Worm (Caenorhabditis elegans) whole organism, L2 larva: ENCODE data around the gene zip-6.

Source experiments
- R02D3.7 ChIP-seq: fragments of 150-350 bp; optimal IDR thresholded peaks from 2 replicates; lab custom pipeline; 2014; ENCODE audit warnings: missing biosample characterization, missing genetic modification characterization
- aly-2 ChIP-seq: fragments of 150-350 bp; optimal IDR thresholded peaks from 2 replicates; lab custom pipeline; 2014; ENCODE audit warnings: missing biosample characterization, missing genetic modification characterization
- elt-3 ChIP-seq: sonication (generic microtip); optimal IDR thresholded peaks from 2 replicates; lab custom pipeline; 2017; ENCODE audit warnings: missing biosample characterization, missing genetic modification characterization
- fos-1 ChIP-seq: fragments of 150-350 bp; optimal IDR thresholded peaks from 2 replicates; lab custom pipeline; 2014; ENCODE audit warnings: missing biosample characterization, missing genetic modification characterization
- mdl-1 ChIP-seq, 2 experiments: fragments of 150-350 bp in 1 of 2; sonication (generic microtip) in 1 of 2; optimal IDR thresholded peaks; 2 replicates each; lab custom pipeline; 2017; ENCODE audit warnings: missing biosample characterization in 2 of 2, missing genetic modification characterization in 2 of 2
- nhr-237 ChIP-seq: fragments of 150-350 bp; optimal IDR thresholded peaks from 2 replicates; lab custom pipeline; 2014; ENCODE audit warnings: missing biosample characterization, missing genetic modification characterization
- skn-1 ChIP-seq: sonication (generic microtip); optimal IDR thresholded peaks from 2 replicates; lab custom pipeline; 2017; ENCODE audit warnings: missing biosample characterization, missing genetic modification characterization
- unc-39 ChIP-seq: fragments of 150-350 bp; optimal IDR thresholded peaks from 2 replicates; lab custom pipeline; 2014; ENCODE audit warnings: missing biosample characterization, missing genetic modification characterization

DNA sequence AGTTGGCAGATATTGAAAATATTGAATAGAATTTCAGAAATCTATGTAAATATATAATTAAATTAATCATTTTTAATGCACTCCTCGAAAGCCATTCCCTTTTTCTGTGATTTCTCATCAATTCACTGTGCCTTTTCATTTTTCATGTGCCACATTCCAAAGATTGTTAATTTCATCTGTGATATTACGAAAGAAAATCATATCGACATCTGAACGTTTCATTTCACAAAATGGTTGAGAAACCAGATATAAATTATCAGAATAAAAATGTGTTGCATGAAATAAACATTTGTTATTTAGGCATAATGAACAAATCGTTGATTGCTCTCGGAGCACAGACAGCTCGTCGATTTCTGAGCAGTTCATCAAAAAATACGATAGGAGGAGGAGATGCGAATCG lies 33.9 kb downstream of the zip-6 start, which contains the start of gene nuaf-3:
- no peak for TF ChIP-seq elt-3 (tag; lab: Kevin White, UChicago)
- no peak for TF ChIP-seq unc-39
- TF ChIP-seq skn-1 (tag; lab: Kevin White, UChicago): no peak
- TF ChIP-seq aly-2: no peak
- no peak for TF ChIP-seq nhr-237 (tag; lab: Kevin White, UChicago)
- TF ChIP-seq mdl-1 (tag; optimal IDR thresholded peaks at IDR 0.05; lab: Kevin White, UChicago): no peak
- no peak for TF ChIP-seq R02D3.7 (tag; lab: Kevin White, UChicago)
- no peak for TF ChIP-seq fos-1 (tag; lab: Kevin White, UChicago)
